Worm (Caenorhabditis elegans): Measurements from ENCODE around the gene srg-6.

ce11 chrIII:6240528-6240927 is 25.3 kb downstream of the srg-6 start, which contains the start of gene T12A2.3:
- TF ChIP-seq him-1 (tag; optimal IDR thresholded peaks at IDR 0.05): no peak
- TF ChIP-seq dao-5 (tag; optimal IDR thresholded peaks at IDR 0.05): no peak
